Worm (Caenorhabditis elegans) whole organism, mixed stage, embryonic: Measurements from ENCODE around the gene pha-1.

ENCODE experiments used
- flh-1 ChIP-seq: fragments of 200-800 bp; sonication (Bioruptor generic); optimal IDR thresholded peaks from 2 replicates; lab custom pipeline; 2018; ENCODE audit warnings: mild to moderate bottlenecking, missing genetic modification characterization, moderate library complexity, missing compliant biosample characterization
- lin-13 ChIP-seq: fragments of 150-350 bp; optimal IDR thresholded peaks from 2 replicates; lab custom pipeline; 2014; ENCODE audit warnings: missing biosample characterization, missing genetic modification characterization
- mab-5 ChIP-seq: fragments of 150-350 bp; optimal IDR thresholded peaks from 2 replicates; lab custom pipeline; 2014; ENCODE audit warnings: missing biosample characterization, missing genetic modification characterization
- nhr-28 ChIP-seq: fragments of 150-350 bp; optimal IDR thresholded peaks from 2 replicates; lab custom pipeline; 2014; ENCODE audit warnings: missing biosample characterization, missing genetic modification characterization
- pha-4 ChIP-seq: fragments of 150-350 bp; optimal IDR thresholded peaks from 2 replicates; lab custom pipeline; 2018; ENCODE audit warnings: missing biosample characterization, missing genetic modification reagents, missing genetic modification characterization
- unc-39 ChIP-seq: fragments of 150-350 bp; optimal IDR thresholded peaks from 2 replicates; lab custom pipeline; 2014; ENCODE audit warnings: missing biosample characterization, missing genetic modification characterization
- unc-62 ChIP-seq: fragments of 150-350 bp; optimal IDR thresholded peaks from 2 replicates; lab custom pipeline; 2014; ENCODE audit warnings: missing biosample characterization, missing genetic modification reagents, missing genetic modification characterization
- ztf-11 ChIP-seq: fragments of 150-350 bp; optimal IDR thresholded peaks from 2 replicates; lab custom pipeline; 2014; ENCODE audit warnings: missing biosample characterization, missing genetic modification characterization

- TF ChIP-seq unc-62 (no peak), lin-13 (tag; lab: Kevin White, UChicago) (no peak), mab-5 (tag; lab: Kevin White, UChicago) (no peak), nhr-28 (tag; lab: Kevin White, UChicago) (no peak), flh-1 (GFP tag; lab: Kevin White, UChicago) (no peak), unc-39 (no peak), ztf-11 (tag; lab: Kevin White, UChicago) (no peak), pha-4 (tag; lab: Kevin White, UChicago) (no peak)
Observed at ce11 chrIII:11172232-11172713, 40.7 kb downstream of the pha-1 start.
